Worm (Caenorhabditis elegans): Measurements from ENCODE around the gene snr-6.

DNA sequence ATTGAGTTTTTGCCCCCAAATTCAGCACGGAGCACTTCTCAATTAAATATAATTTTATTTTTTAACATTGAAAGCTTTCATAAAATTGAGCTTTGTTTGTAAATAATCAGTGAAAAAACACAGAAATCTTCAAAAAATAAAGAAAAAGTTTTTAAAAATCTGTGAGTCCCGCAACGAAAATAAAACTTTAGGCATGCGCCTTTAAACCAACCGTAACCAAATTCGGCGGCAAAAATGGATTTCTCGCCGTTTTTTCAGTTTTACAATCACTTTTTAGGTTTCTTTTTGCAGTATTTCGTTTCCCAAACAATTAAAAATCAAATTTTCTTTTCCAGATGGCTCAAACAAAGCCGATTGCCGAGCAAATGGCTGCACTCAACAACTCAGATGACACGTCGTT is 2.9 kb downstream of the snr-6 start, which contains the start of gene pie-1:
- TF ChIP-seq ama-1 (optimal IDR thresholded peaks at IDR 0.05) (no peak), hmbx-1 (tag; optimal IDR thresholded peaks at IDR 0.05) (no peak), tbx-37 (GFP tag; conservative IDR thresholded peaks at IDR 0.05) (no peak), scrt-1 (GFP tag; IDR thresholded peaks at IDR 0.05) (no peak), F13C5.2 (tag; optimal IDR thresholded peaks at IDR 0.05) (no peak), flt-1 (GFP tag; IDR thresholded peaks at IDR 0.05) (no peak), ets-7 (tag; optimal IDR thresholded peaks at IDR 0.05) (no peak), ceh-13 (GFP tag; optimal IDR thresholded peaks at IDR 0.05) (no peak), sea-1 (GFP tag; conservative IDR thresholded peaks at IDR 0.05) (no peak), hnd-1 (tag; optimal IDR thresholded peaks at IDR 0.05) (no peak), hmg-4 (GFP tag; optimal IDR thresholded peaks at IDR 0.05) (no peak)

All from whole organism, early embryonic.